Worm (Caenorhabditis elegans) whole organism, L2 larva: ENCODE results near the gene C54D10.5.

Experiments used
- F13H6.1 ChIP-seq: sonication (generic microtip); optimal IDR thresholded peaks from 2 replicates; lab custom pipeline; 2016; ENCODE audit warnings: missing genetic modification characterization, missing compliant biosample characterization
- ama-1 ChIP-seq: fragments of 150-350 bp; optimal IDR thresholded peaks from 2 replicates; lab custom pipeline; 2018; ENCODE audit warnings: inconsistent platforms
- elt-3 ChIP-seq: sonication (generic microtip); optimal IDR thresholded peaks from 2 replicates; lab custom pipeline; 2017; ENCODE audit warnings: missing biosample characterization, missing genetic modification characterization
- lsy-2 ChIP-seq, 2 experiments: fragments of 150-350 bp in 1 of 2; sonication (generic microtip) in 1 of 2; optimal IDR thresholded peaks; 2 replicates each; lab custom pipeline; 2014 to 2017; ENCODE audit warnings: missing biosample characterization in 2 of 2, missing genetic modification characterization in 2 of 2
- mdl-1 ChIP-seq, 2 experiments: fragments of 150-350 bp in 1 of 2; sonication (generic microtip) in 1 of 2; optimal IDR thresholded peaks; 2 replicates each; lab custom pipeline; 2017; ENCODE audit warnings: missing biosample characterization in 2 of 2, missing genetic modification characterization in 2 of 2
- nhr-11 ChIP-seq: fragments of 150-350 bp; optimal IDR thresholded peaks from 2 replicates; lab custom pipeline; 2014; ENCODE audit warnings: missing biosample characterization, missing genetic modification characterization
- nhr-237 ChIP-seq: fragments of 150-350 bp; optimal IDR thresholded peaks from 2 replicates; lab custom pipeline; 2014; ENCODE audit warnings: missing biosample characterization, missing genetic modification characterization
- nhr-6 ChIP-seq: fragments of 150-350 bp; optimal IDR thresholded peaks from 2 replicates; lab custom pipeline; 2014; ENCODE audit warnings: missing biosample characterization, missing genetic modification characterization
- peb-1 ChIP-seq: fragments of 150-350 bp; optimal IDR thresholded peaks from 2 replicates; lab custom pipeline; 2014; ENCODE audit warnings: missing biosample characterization, missing genetic modification characterization
- skn-1 ChIP-seq: sonication (generic microtip); optimal IDR thresholded peaks from 2 replicates; lab custom pipeline; 2017; ENCODE audit warnings: missing biosample characterization, missing genetic modification characterization
- snpc-4 ChIP-seq: fragments of 150-350 bp; optimal IDR thresholded peaks from 2 replicates; lab custom pipeline; 2014; ENCODE audit warnings: missing biosample characterization, missing genetic modification characterization
- unc-62 ChIP-seq: fragments of 150-350 bp; optimal IDR thresholded peaks from 2 replicates; lab custom pipeline; 2014; ENCODE audit warnings: missing biosample characterization, missing genetic modification reagents, missing genetic modification characterization
- ztf-11 ChIP-seq: sonication (generic microtip); optimal IDR thresholded peaks from 2 replicates; lab custom pipeline; 2017; ENCODE audit warnings: missing biosample characterization, missing genetic modification characterization

DNA sequence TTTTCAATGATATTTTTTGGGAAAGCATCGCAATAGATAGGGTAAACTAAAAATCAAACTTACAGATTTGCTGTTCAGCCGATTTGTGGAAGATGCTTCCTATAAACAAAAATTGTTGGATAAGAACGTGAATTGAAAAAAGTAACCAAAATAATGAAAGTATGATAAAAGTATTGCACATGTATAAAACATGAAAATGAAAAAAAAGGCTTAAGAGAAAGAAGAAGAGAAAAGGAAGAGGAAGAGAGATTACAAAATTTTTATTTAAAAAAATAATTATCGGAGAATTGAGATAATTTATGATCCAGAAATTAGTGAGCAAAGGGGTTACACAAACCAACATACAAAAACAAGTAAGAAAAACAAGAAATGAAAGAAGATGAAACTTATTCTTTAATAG is 12.3 kb downstream of the C54D10.5 start, which contains the start of gene pals-37:
- no peak for TF ChIP-seq snpc-4 (tag; lab: Kevin White, UChicago)
- TF ChIP-seq ztf-11: no peak
- no peak for TF ChIP-seq peb-1
- TF ChIP-seq ama-1 (lab: Kevin White, UChicago): no peak
- TF ChIP-seq nhr-11 (tag; lab: Kevin White, UChicago): no peak
- TF ChIP-seq unc-62 (GFP tag; lab: Kevin White, UChicago): no peak
- no peak for TF ChIP-seq skn-1
- no peak for TF ChIP-seq F13H6.1
- TF ChIP-seq elt-3 (tag; lab: Kevin White, UChicago): no peak
- TF ChIP-seq lsy-2 (tag; optimal IDR thresholded peaks at IDR 0.05; lab: Kevin White, UChicago): no peak
- TF ChIP-seq mdl-1 (tag; optimal IDR thresholded peaks at IDR 0.05; lab: Kevin White, UChicago): no peak
- no peak for TF ChIP-seq nhr-237
- no peak for TF ChIP-seq nhr-6 (tag; lab: Kevin White, UChicago)
